Worm (Caenorhabditis elegans) whole organism, L4 larva: ENCODE measurements around the gene srh-183.

Experiments used
- F37D6.2 ChIP-seq: sonication (generic microtip); optimal IDR thresholded peaks from 2 replicates; lab custom pipeline; 2016; ENCODE audit warnings: mild to moderate bottlenecking, missing genetic modification characterization, missing compliant biosample characterization
- ceh-62 ChIP-seq: sonication (generic microtip); optimal IDR thresholded peaks from 2 replicates; lab custom pipeline; 2017; ENCODE audit warnings: missing biosample characterization, missing genetic modification characterization
- fkh-10 ChIP-seq: fragments of 150-350 bp; optimal IDR thresholded peaks from 2 replicates; lab custom pipeline; 2014; ENCODE audit warnings: missing biosample characterization, missing genetic modification reagents, missing genetic modification characterization
- lin-39 ChIP-seq: fragments of 150-350 bp; optimal IDR thresholded peaks from 2 replicates; lab custom pipeline; 2014; ENCODE audit warnings: missing biosample characterization, missing genetic modification reagents, missing genetic modification characterization
- nhr-42 ChIP-seq: fragments of 200-800 bp; sonication (Bioruptor generic); IDR thresholded peaks from 2 replicates; pipeline ENCODE4 v1.3.6; 2022; ENCODE audit warnings: missing genetic modification characterization, missing compliant biosample characterization

DNA sequence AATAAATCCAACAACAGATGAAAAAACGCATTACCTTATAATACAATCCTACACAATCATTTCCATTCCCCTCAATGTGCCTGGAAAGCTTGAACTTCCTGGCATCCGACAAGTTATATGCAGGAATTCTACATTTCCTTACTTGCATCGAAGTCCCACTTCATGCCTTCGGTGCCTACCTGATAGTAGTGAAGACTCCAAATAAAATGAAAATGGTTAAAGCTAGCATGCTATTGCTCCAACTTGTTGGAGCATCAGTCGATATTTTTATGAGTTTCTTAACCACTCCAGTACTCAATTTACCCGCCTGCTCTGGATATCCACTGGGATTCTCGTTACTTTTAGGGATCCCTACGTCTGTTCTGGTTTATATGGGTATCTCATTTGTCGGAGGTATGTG lies 12.5 kb downstream of the srh-183 start, which contains the start of gene srh-171:
- TF ChIP-seq F37D6.2 (no peak), lin-39 (tag; lab: Kevin White, UChicago) (no peak), ceh-62 (tag; lab: Kevin White, UChicago) (no peak), nhr-42 (GFP tag; lab: Robert Waterston, UW) (no peak), fkh-10 (GFP tag; lab: Kevin White, UChicago) (no peak)
